Worm (Caenorhabditis elegans) whole organism, early embryonic: ENCODE measurements around the gene C42C1.19.

ENCODE experiments used
- B0310.2 ChIP-seq: sonication (generic microtip); optimal IDR thresholded peaks from 2 replicates; lab custom pipeline; 2016; ENCODE audit warnings: mild to moderate bottlenecking, missing genetic modification characterization, missing compliant biosample characterization
- ets-7 ChIP-seq: sonication (generic microtip); optimal IDR thresholded peaks from 2 replicates; lab custom pipeline; 2016; ENCODE audit warnings: missing genotype, missing genetic modification characterization, missing compliant biosample characterization

DNA sequence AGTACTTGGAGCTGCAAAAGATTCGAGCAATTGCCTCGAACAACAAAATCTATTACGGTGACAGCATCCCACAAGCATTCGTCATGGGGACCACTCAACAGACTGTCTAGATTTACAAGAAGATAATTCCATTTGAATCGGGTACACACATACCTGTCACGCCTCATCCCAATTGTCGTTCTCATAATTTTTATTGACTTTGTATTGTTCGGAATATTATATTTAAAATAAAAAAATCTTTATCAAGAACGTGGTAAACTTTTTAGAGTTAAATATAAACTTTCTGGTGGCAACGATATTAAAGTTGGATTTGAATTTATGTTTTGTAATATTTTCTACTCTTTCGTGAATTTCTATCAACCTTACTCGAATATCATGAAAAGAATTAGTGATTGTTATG is 6.6 kb downstream of the C42C1.19 start, which contains the start of gene C42C1.9:
- no peak for TF ChIP-seq ets-7 (tag; lab: Kevin White, UChicago)
- TF ChIP-seq B0310.2 (tag; lab: Kevin White, UChicago), result no peak
